Fruit fly (Drosophila melanogaster) whole organism, wandering third instar larva: ENCODE measurements around the gene Cad86C.

Experiments used
- Abd-B ChIP-seq: fragments of >200 bp; optimal IDR thresholded peaks from 2 replicates; lab custom pipeline; 2017; ENCODE audit warnings: missing biosample characterization, missing genetic modification characterization
- CG32264 ChIP-seq: fragments of 200-800 bp; sonication (Bioruptor generic); optimal IDR thresholded peaks from 2 replicates; lab custom pipeline; 2016; ENCODE audit warnings: missing biosample characterization, missing genetic modification characterization
- CG9705 ChIP-seq: fragments of 200-800 bp; sonication (Bioruptor generic); optimal IDR thresholded peaks from 2 replicates; lab custom pipeline; 2018; ENCODE audit warnings: missing biosample characterization, mild to moderate bottlenecking, missing genetic modification characterization
- CrebA ChIP-seq: fragments of 200-800 bp; sonication (Bioruptor generic); optimal IDR thresholded peaks from 2 replicates; lab custom pipeline; 2016; ENCODE audit warnings: missing biosample characterization, mild to moderate bottlenecking, missing genetic modification characterization, borderline replicate concordance
- Dfd ChIP-seq: fragments of >200 bp; optimal IDR thresholded peaks from 2 replicates; lab custom pipeline; 2017; ENCODE audit warnings: missing biosample characterization, missing genetic modification characterization
- Dif ChIP-seq: fragments of 200-275, 200-300 bp; sonication (Bioruptor generic); optimal IDR thresholded peaks from 2 replicates; lab custom pipeline; 2018; ENCODE audit warnings: missing biosample characterization, missing genetic modification characterization; ENCODE audit not compliant: partially characterized antibody
- GATAd ChIP-seq: sonication (Bioruptor generic); optimal IDR thresholded peaks from 2 replicates; lab custom pipeline; 2016; ENCODE audit warnings: missing biosample characterization, missing genetic modification characterization
- HLH106 ChIP-seq: fragments of 200-800 bp; optimal IDR thresholded peaks from 3 replicates; lab custom pipeline; 2019; ENCODE audit warnings: missing biosample characterization, mild to moderate bottlenecking, missing genetic modification characterization, moderate library complexity
- Hnf4 ChIP-seq: fragments of 200-800 bp; sonication (Bioruptor generic); optimal IDR thresholded peaks from 2 replicates; lab custom pipeline; 2016; ENCODE audit warnings: missing biosample characterization, mild to moderate bottlenecking, missing genetic modification characterization
- Hr78 ChIP-seq: fragments of >200 bp; optimal IDR thresholded peaks from 2 replicates; lab custom pipeline; 2017; ENCODE audit warnings: missing biosample characterization, missing genetic modification characterization
- Hr83 ChIP-seq: fragments of 200-300 bp; sonication (Bioruptor generic); optimal IDR thresholded peaks from 2 replicates; lab custom pipeline; 2016; ENCODE audit warnings: missing biosample characterization, mild to moderate bottlenecking, missing genetic modification characterization, moderate library complexity; ENCODE audit not compliant: poor library complexity, severe bottlenecking
- Jra ChIP-seq: sonication (Bioruptor generic); optimal IDR thresholded peaks from 2 replicates; lab custom pipeline; 2016; ENCODE audit warnings: missing biosample characterization, missing genetic modification characterization
- Mio ChIP-seq: sonication (Bioruptor generic); optimal IDR thresholded peaks from 2 replicates; lab custom pipeline; 2016; ENCODE audit warnings: missing biosample characterization, missing genetic modification characterization
- Myc ChIP-seq: fragments of >200 bp; optimal IDR thresholded peaks from 2 replicates; lab custom pipeline; 2017
- N ChIP-seq: fragments of >200 bp; optimal IDR thresholded peaks from 2 replicates; lab custom pipeline; 2018; ENCODE audit warnings: missing biosample characterization, missing external identifiers, missing genetic modification characterization
- OdsH ChIP-seq: fragments of 200-800 bp; sonication (Bioruptor generic); optimal IDR thresholded peaks from 2 replicates; lab custom pipeline; 2016; ENCODE audit warnings: missing biosample characterization, mild to moderate bottlenecking, missing genetic modification characterization
- Rel ChIP-seq, 2 experiments: fragments of 200-800 bp; sonication (Bioruptor generic) in 1 of 2; optimal IDR thresholded peaks; 2 replicates in 1 of 2; 3 replicates in 1 of 2; lab custom pipeline; 2016 to 2019; ENCODE audit warnings: mild to moderate bottlenecking in 2 of 2, missing biosample characterization in 2 of 2, missing genetic modification characterization in 2 of 2, moderate library complexity in 1 of 2
- Sp1 ChIP-seq: fragments of 200-800 bp; sonication (Bioruptor generic); optimal IDR thresholded peaks from 3 replicates; lab custom pipeline; 2019; ENCODE audit warnings: missing biosample characterization, mild to moderate bottlenecking, missing genetic modification characterization, moderate library complexity
- Vsx2 ChIP-seq: fragments of 200-300, 225-300 bp; sonication (Bioruptor generic); optimal IDR thresholded peaks from 2 replicates; lab custom pipeline; 2018; ENCODE audit warnings: missing biosample characterization, missing genetic modification characterization; ENCODE audit not compliant: partially characterized antibody
- br ChIP-seq: fragments of 200-800 bp; sonication (Bioruptor generic); optimal IDR thresholded peaks from 2 replicates; lab custom pipeline; 2016; ENCODE audit warnings: missing biosample characterization, missing genetic modification characterization
- brk ChIP-seq: fragments of 200-800 bp; sonication (Bioruptor generic); optimal IDR thresholded peaks from 2 replicates; lab custom pipeline; 2016; ENCODE audit warnings: missing biosample characterization, mild to moderate bottlenecking, missing genetic modification characterization
- dl ChIP-seq, 2 experiments: fragments of 175-275, 200-275 bp in 1 of 2; fragments of 200-275 bp in 1 of 2; sonication (Bioruptor generic); optimal IDR thresholded peaks; lab custom pipeline; 2018; ENCODE audit warnings: mild to moderate bottlenecking in 2 of 2, missing biosample characterization in 2 of 2, missing genetic modification characterization in 2 of 2, moderate library complexity in 2 of 2; ENCODE audit not compliant: partially characterized antibody in 2 of 2, insufficient read depth in 1 of 2
- dmrt93B ChIP-seq: fragments of 200-800 bp; sonication (Bioruptor generic); optimal IDR thresholded peaks from 2 replicates; lab custom pipeline; 2018; ENCODE audit warnings: missing biosample characterization, mild to moderate bottlenecking, missing genetic modification characterization
- dsf ChIP-seq: sonication (Bioruptor generic); optimal IDR thresholded peaks from 2 replicates; lab custom pipeline; 2016; ENCODE audit warnings: missing biosample characterization, missing genetic modification characterization, borderline replicate concordance
- ey ChIP-seq: fragments of 200-800 bp; sonication (Bioruptor generic); optimal IDR thresholded peaks from 2 replicates; lab custom pipeline; 2016; ENCODE audit warnings: missing biosample characterization, missing genetic modification characterization
- foxo ChIP-seq, 2 experiments: fragments of 200-800 bp; sonication (Bioruptor generic); optimal IDR thresholded peaks; 2 replicates in 1 of 2; 3 replicates in 1 of 2; lab custom pipeline; 2016 to 2017; ENCODE audit warnings: missing biosample characterization in 2 of 2, missing genetic modification characterization in 2 of 2
- fru ChIP-seq: fragments of 200-800 bp; sonication (Bioruptor generic); optimal IDR thresholded peaks from 3 replicates; lab custom pipeline; 2016; ENCODE audit warnings: missing biosample characterization, mild to moderate bottlenecking, missing genetic modification characterization
- h ChIP-seq: fragments of 200-800 bp; sonication (Bioruptor generic); optimal IDR thresholded peaks from 3 replicates; lab custom pipeline; 2016; ENCODE audit warnings: missing biosample characterization, mild to moderate bottlenecking, missing genetic modification characterization
- jim ChIP-seq: fragments of 175-275, 200-325 bp; sonication (Bioruptor generic); optimal IDR thresholded peaks from 2 replicates; lab custom pipeline; 2016; ENCODE audit warnings: missing biosample characterization, mild to moderate bottlenecking, missing genetic modification characterization
- lola ChIP-seq: fragments of >200 bp; optimal IDR thresholded peaks from 2 replicates; lab custom pipeline; 2017; ENCODE audit warnings: missing biosample characterization, missing genetic modification characterization
- pan ChIP-seq: fragments of >200 bp; optimal IDR thresholded peaks from 2 replicates; lab custom pipeline; 2017
- psq ChIP-seq: fragments of 200-800 bp; sonication (Bioruptor generic); optimal IDR thresholded peaks from 3 replicates; lab custom pipeline; 2017; ENCODE audit warnings: missing biosample characterization, mild to moderate bottlenecking, missing genetic modification characterization, moderate library complexity
- rgr ChIP-seq: fragments of 200-800 bp; sonication (Bioruptor generic); optimal IDR thresholded peaks from 3 replicates; lab custom pipeline; 2016; ENCODE audit warnings: missing biosample characterization, mild to moderate bottlenecking, missing genetic modification characterization
- sage ChIP-seq: fragments of 200-800 bp; sonication (Bioruptor generic); optimal IDR thresholded peaks from 2 replicates; lab custom pipeline; 2016; ENCODE audit warnings: missing biosample characterization, mild to moderate bottlenecking, missing genetic modification characterization
- sv ChIP-seq: fragments of 200-800 bp; sonication (Bioruptor generic); optimal IDR thresholded peaks from 3 replicates; lab custom pipeline; 2016; ENCODE audit warnings: missing biosample characterization, missing genetic modification characterization
- tai ChIP-seq: sonication (Bioruptor generic); optimal IDR thresholded peaks from 2 replicates; lab custom pipeline; 2016; ENCODE audit warnings: missing biosample characterization, missing genetic modification characterization
- usp ChIP-seq: fragments of >200 bp; optimal IDR thresholded peaks from 2 replicates; lab custom pipeline; 2017; ENCODE audit warnings: missing biosample characterization, missing genetic modification characterization
- woc ChIP-seq: sonication (Bioruptor generic); optimal IDR thresholded peaks from 2 replicates; lab custom pipeline; 2016; ENCODE audit warnings: missing biosample characterization, mild to moderate bottlenecking, missing genetic modification characterization

The Cad86C gene

DNA sequence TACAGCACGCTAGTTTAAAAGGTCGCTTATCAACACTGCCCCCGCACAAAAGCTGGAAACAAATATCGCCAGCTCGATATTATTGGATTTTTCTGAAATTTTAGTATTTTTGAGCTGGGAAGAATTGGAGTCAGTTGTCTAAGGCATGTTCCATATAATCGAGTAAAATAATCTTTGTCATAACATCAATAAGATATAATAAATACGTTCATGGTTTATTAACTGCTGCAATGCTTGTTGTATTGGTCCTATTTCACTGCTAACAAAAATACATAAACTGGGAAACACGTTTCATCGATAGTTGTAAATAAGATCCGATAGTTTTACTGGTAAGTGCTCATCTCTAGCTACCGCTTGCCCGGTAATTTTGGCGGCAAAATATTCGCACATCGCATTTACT, 38.7 kb upstream of the Cad86C start, which contains the start of the genes Art1 and Mcm5:
Gene Art1 (minus strand): TSS at position 41 of the 400 bp plus-strand sequence.
Gene Mcm5 (plus strand): TSS at position 339 of the 400 bp plus-strand sequence.
- TF ChIP-seq Hnf4 (GFP tag; lab: Kevin White, UChicago) (peak; percentile 68), Mio (GFP tag; lab: Kevin White, UChicago) (no peak), CG9705 (GFP tag; lab: Kevin White, UChicago) (peak; percentile 38), Myc (lab: Kevin White, UChicago) (peak; percentile 62), CG32264 (GFP tag; lab: Kevin White, UChicago) (peak; percentile 10), lola (no peak), Dif (no peak), ey (GFP tag; lab: Kevin White, UChicago) (peak; percentile 57), fru (peak; percentile 64), h (GFP tag; lab: Kevin White, UChicago) (peak; percentile 67), Jra (GFP tag; lab: Kevin White, UChicago) (peak; percentile 79), Hr83 (GFP tag; lab: Kevin White, UChicago) (no peak), usp (no peak), HLH106 (tag; lab: Kevin White, UChicago) (peak; percentile 52), sage (no peak), dsf (GFP tag; lab: Kevin White, UChicago) (peak; percentile 24), sv (GFP tag; lab: Kevin White, UChicago) (peak; percentile 49), dl (GFP tag; optimal IDR thresholded peaks at IDR 0.05; lab: Kevin White, UChicago; ENCODE audit: insufficient read depth in 1 of 2, partially characterized antibody in 2 of 2) (no peak), psq (GFP tag; lab: Kevin White, UChicago) (peak; percentile 41), CrebA (GFP tag; lab: Kevin White, UChicago) (no peak), jim (GFP tag; lab: Kevin White, UChicago) (no peak), br (GFP tag; lab: Kevin White, UChicago) (peak; percentile 53), Sp1 (GFP tag; lab: Kevin White, UChicago) (no peak), pan (no peak), GATAd (peak; percentile 69), tai (GFP tag; lab: Kevin White, UChicago) (no peak), Hr78 (GFP tag; lab: Kevin White, UChicago) (no peak), Abd-B (GFP tag; lab: Kevin White, UChicago) (no peak), Vsx2 (GFP tag; lab: Kevin White, UChicago) (no peak), woc (GFP tag; lab: Kevin White, UChicago) (peak; percentile 66), dmrt93B (GFP tag; lab: Kevin White, UChicago) (peak; percentile 50), Rel (GFP tag; optimal IDR thresholded peaks at IDR 0.05; lab: Kevin White, UChicago) (no peak), Rel (tag; optimal IDR thresholded peaks at IDR 0.05; lab: Kevin White, UChicago) (peak; percentile 35), foxo (GFP tag; optimal IDR thresholded peaks at IDR 0.05; lab: Kevin White, UChicago) (peak in 1 of 2 experiments; percentile 50), Dfd (GFP tag; lab: Kevin White, UChicago) (no peak), rgr (GFP tag; lab: Kevin White, UChicago) (peak; percentile 65), N (no peak), OdsH (peak; percentile 35), brk (GFP tag; lab: Kevin White, UChicago) (no peak)
- TF ChIP-seq, all 38 proteins: peak for 20

DNA sequence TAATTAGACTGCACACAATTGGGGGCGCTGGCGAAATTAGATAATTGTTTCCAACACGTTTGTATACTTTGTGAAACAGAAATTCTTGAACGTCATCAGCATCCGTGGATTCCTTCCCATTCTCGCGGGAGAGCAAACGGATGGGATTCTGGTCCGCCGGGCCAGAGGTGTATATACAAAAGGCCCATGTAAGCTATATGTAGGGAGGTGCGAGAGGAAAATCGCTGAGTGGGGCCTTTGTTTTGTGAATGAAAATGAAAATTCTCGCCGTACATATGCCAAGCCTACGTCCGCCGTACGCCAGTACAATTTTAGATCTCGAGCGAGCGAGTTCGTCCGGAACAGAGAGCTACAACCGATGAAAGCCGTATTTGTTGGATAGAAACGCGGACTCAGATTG, 34.3 kb upstream of the Cad86C start, which contains the start of gene CG14687:
Gene CG14687 (plus strand): TSS at position 301 of the 400 bp plus-strand sequence.
- TF ChIP-seq dsf (GFP tag; lab: Kevin White, UChicago) (no peak), brk (GFP tag; lab: Kevin White, UChicago) (no peak), sage (no peak), dl (GFP tag; optimal IDR thresholded peaks at IDR 0.05; lab: Kevin White, UChicago; ENCODE audit: insufficient read depth in 1 of 2, partially characterized antibody in 2 of 2) (no peak), Dif (no peak), br (GFP tag; lab: Kevin White, UChicago) (no peak), Sp1 (GFP tag; lab: Kevin White, UChicago) (no peak), Dfd (GFP tag; lab: Kevin White, UChicago) (no peak), dmrt93B (GFP tag; lab: Kevin White, UChicago) (no peak), psq (GFP tag; lab: Kevin White, UChicago) (no peak), rgr (GFP tag; lab: Kevin White, UChicago) (no peak), CG9705 (GFP tag; lab: Kevin White, UChicago) (no peak), lola (no peak), GATAd (no peak), ey (GFP tag; lab: Kevin White, UChicago) (no peak), Vsx2 (GFP tag; lab: Kevin White, UChicago) (no peak), Hr78 (GFP tag; lab: Kevin White, UChicago) (no peak), CrebA (GFP tag; lab: Kevin White, UChicago) (no peak), tai (GFP tag; lab: Kevin White, UChicago) (no peak), OdsH (no peak)
